In genomic region chr2L:825768-826263, dm6 we compare ENCODE assay signal across 1 fruit fly cellular context.
A peak's percentile ranks its signal among the peaks of the same experiment; 100 is the strongest.
TF ChIP-seq lines count a peak whose summit lies in the region.

TSS of gene CG3862 (minus strand) at chr2L:825861.
TSS of gene dock (plus strand) at chr2L:825969.

TF ChIP-seq in whole organism, embryonic, 481 proteins besides CTCF, POLR2A, EP300 and RAD21 (continued from another document and continues in another):
- TF ChIP-seq jing (GFP tag; optimal IDR thresholded peaks at IDR 0.05; lab: Kevin White, UChicago) (no peak), Mrtf (GFP tag; IDR thresholded peaks at IDR 0.05; lab: Robert Waterston, UW) (0 out of 3 replicates have a peak, but pooled peaks have one; percentile 16), so (GFP tag; IDR thresholded peaks at IDR 0.05; lab: Robert Waterston, UW) (peak; percentile 13; the same call in 1 of the 3 replicates), CG7963 (GFP tag; IDR thresholded peaks at IDR 0.05; lab: Robert Waterston, UW; ENCODE audit: partially characterized antibody) (peak; percentile 97), CG8359 (GFP tag; optimal IDR thresholded peaks at IDR 0.05; lab: Kevin White, UChicago; ENCODE audit: borderline replicate concordance) (no peak), chinmo (GFP tag; IDR thresholded peaks at IDR 0.05; lab: Robert Waterston, UW; ENCODE audit: partially characterized antibody) (peak; percentile 88; the same call in 3 of the 4 replicates), CG13424 (tag; optimal IDR thresholded peaks at IDR 0.05; lab: Kevin White, UChicago) (peak; percentile 38), Bgb (GFP tag; IDR thresholded peaks at IDR 0.05; lab: Robert Waterston, UW; ENCODE audit: partially characterized antibody) (peak; percentile 99), nom (GFP tag; optimal IDR thresholded peaks at IDR 0.05; lab: Kevin White, UChicago) (peak; percentile 68), CHES-1-like (GFP tag; optimal IDR thresholded peaks at IDR 0.05; lab: Kevin White, UChicago) (peak; percentile 82), BEAF-32 (GFP tag; optimal IDR thresholded peaks at IDR 0.05; lab: Kevin White, UChicago) (peak; percentile 95), NfI (GFP tag; optimal IDR thresholded peaks at IDR 0.05; lab: Kevin White, UChicago) (peak; percentile 50), org-1 (GFP tag; optimal IDR thresholded peaks at IDR 0.05; lab: Kevin White, UChicago) (peak; percentile 0), dmrt99B (tag; optimal IDR thresholded peaks at IDR 0.05; lab: Kevin White, UChicago) (peak; percentile 36), sim (GFP tag; IDR thresholded peaks at IDR 0.05; lab: Robert Waterston, UW) (no peak), zf30C (GFP tag; optimal IDR thresholded peaks at IDR 0.05; lab: Kevin White, UChicago) (no peak), CG15011 (GFP tag; optimal IDR thresholded peaks at IDR 0.05; lab: Kevin White, UChicago) (no peak), Jarid2 (GFP tag; optimal IDR thresholded peaks at IDR 0.05; lab: Kevin White, UChicago) (peak; percentile 89), CG17802 (tag; optimal IDR thresholded peaks at IDR 0.05; lab: Kevin White, UChicago) (no peak), fd3F (GFP tag; optimal IDR thresholded peaks at IDR 0.05; lab: Kevin White, UChicago) (peak; percentile 29), cg (GFP tag; optimal IDR thresholded peaks at IDR 0.05; lab: Kevin White, UChicago) (peak; percentile 95), CG6765 (GFP tag; optimal IDR thresholded peaks at IDR 0.05; lab: Kevin White, UChicago) (peak; percentile 54), CG15073 (GFP tag; optimal IDR thresholded peaks at IDR 0.05; lab: Kevin White, UChicago) (no peak), Ada2b (GFP tag; IDR thresholded peaks at IDR 0.05; lab: Robert Waterston, UW) (no peak), Elba2 (GFP tag; optimal IDR thresholded peaks at IDR 0.05; lab: Kevin White, UChicago) (no peak), slou (GFP tag; optimal IDR thresholded peaks at IDR 0.05; lab: Kevin White, UChicago) (peak; percentile 6), dmrt11E (tag; optimal IDR thresholded peaks at IDR 0.05; lab: Kevin White, UChicago) (peak; percentile 25), Antp (GFP tag; optimal IDR thresholded peaks at IDR 0.05; lab: Kevin White, UChicago) (peak; percentile 66), CG42726 (GFP tag; IDR thresholded peaks at IDR 0.05; lab: Robert Waterston, UW; ENCODE audit: partially characterized antibody) (peak; percentile 95), dimm (GFP tag; IDR thresholded peaks at IDR 0.05; lab: Robert Waterston, UW) (no peak), Poxn (GFP tag; IDR thresholded peaks at IDR 0.05; lab: Robert Waterston, UW) (no peak), CG34376 (GFP tag; optimal IDR thresholded peaks at IDR 0.05; lab: Kevin White, UChicago) (peak; percentile 58), CG4730 (GFP tag; IDR thresholded peaks at IDR 0.05; lab: Robert Waterston, UW) (no peak), vnd (GFP tag; IDR thresholded peaks at IDR 0.05; lab: Robert Waterston, UW; ENCODE audit: partially characterized antibody) (peak; percentile 95), Asciz (GFP tag; optimal IDR thresholded peaks at IDR 0.05; lab: Kevin White, UChicago) (no peak), Pdp1 (GFP tag; optimal IDR thresholded peaks at IDR 0.05; lab: Kevin White, UChicago) (peak; percentile 52 to 86), ro (GFP tag; IDR thresholded peaks at IDR 0.05; lab: Robert Waterston, UW) (no peak), Rfx (GFP tag; IDR thresholded peaks at IDR 0.05; lab: Robert Waterston, UW) (peak; percentile 71), aop (GFP tag; IDR thresholded peaks at IDR 0.05; lab: Robert Waterston, UW) (no peak), ATbp (GFP tag; optimal IDR thresholded peaks at IDR 0.05; lab: Kevin White, UChicago) (no peak), CG12744 (GFP tag; optimal IDR thresholded peaks at IDR 0.05; lab: Kevin White, UChicago) (no peak), luna (GFP tag; optimal IDR thresholded peaks at IDR 0.05; lab: Kevin White, UChicago) (no peak), D (optimal IDR thresholded peaks at IDR 0.05; lab: Kevin White, UChicago) (peak; percentile 62), D (GFP tag; optimal IDR thresholded peaks at IDR 0.05; lab: Kevin White, UChicago) (no peak), Oaz (GFP tag; IDR thresholded peaks at IDR 0.05; lab: Robert Waterston, UW) (no peak), ttk (GFP tag; IDR thresholded peaks at IDR 0.05; lab: Robert Waterston, UW) (no peak), CG8281 (tag; optimal IDR thresholded peaks at IDR 0.05; lab: Kevin White, UChicago) (no peak), zfh2 (GFP tag; optimal IDR thresholded peaks at IDR 0.05; lab: Kevin White, UChicago) (peak; percentile 77), sqz (GFP tag; optimal IDR thresholded peaks at IDR 0.05; lab: Kevin White, UChicago) (no peak), GATAe (GFP tag; conservative IDR thresholded peaks at IDR 0.05; lab: Robert Waterston, UW) (no peak), tll (GFP tag; optimal IDR thresholded peaks at IDR 0.05; lab: Kevin White, UChicago) (no peak), Deaf1 (tag; optimal IDR thresholded peaks at IDR 0.05; lab: Kevin White, UChicago) (peak; percentile 13), CG7357 (GFP tag; IDR thresholded peaks at IDR 0.05; lab: Robert Waterston, UW) (no peak), Sox100B (GFP tag; optimal IDR thresholded peaks at IDR 0.05; lab: Kevin White, UChicago) (no peak), CG12769 (tag; optimal IDR thresholded peaks at IDR 0.05; lab: Kevin White, UChicago) (no peak), CG13123 (GFP tag; optimal IDR thresholded peaks at IDR 0.05; lab: Kevin White, UChicago) (no peak), pan (optimal IDR thresholded peaks at IDR 0.05; lab: Kevin White, UChicago) (no peak), pan (GFP tag; optimal IDR thresholded peaks at IDR 0.05 in 1 of 2, IDR thresholded peaks at IDR 0.05 in 1 of 2) (peak in 1 of 2 experiments; percentile 50), Bdp1 (GFP tag; optimal IDR thresholded peaks at IDR 0.05; lab: Kevin White, UChicago) (peak; percentile 45), Lhr (GFP tag; optimal IDR thresholded peaks at IDR 0.05; lab: Kevin White, UChicago) (peak; percentile 21), Dip3 (GFP tag; optimal IDR thresholded peaks at IDR 0.05; lab: Kevin White, UChicago) (no peak), kay (GFP tag; optimal IDR thresholded peaks at IDR 0.05; lab: Kevin White, UChicago) (peak; percentile 46), stwl (tag; optimal IDR thresholded peaks at IDR 0.05; lab: Kevin White, UChicago) (peak; percentile 75), Meics (GFP tag; optimal IDR thresholded peaks at IDR 0.05; lab: Kevin White, UChicago) (peak; percentile 50), PHDP (tag; optimal IDR thresholded peaks at IDR 0.05; lab: Kevin White, UChicago) (peak; percentile 51), CG1024 (GFP tag; IDR thresholded peaks at IDR 0.05; lab: Robert Waterston, UW) (no peak), otp (GFP tag; IDR thresholded peaks at IDR 0.05; lab: Robert Waterston, UW) (no peak), sr (GFP tag; IDR thresholded peaks at IDR 0.05; lab: Robert Waterston, UW) (no peak), CG7839 (tag; optimal IDR thresholded peaks at IDR 0.05; lab: Kevin White, UChicago) (peak; percentile 38), Aef1 (GFP tag; IDR thresholded peaks at IDR 0.05; lab: Robert Waterston, UW) (peak; percentile 33; the same call in 2 of the 3 replicates), CG15514 (GFP tag; optimal IDR thresholded peaks at IDR 0.05; lab: Kevin White, UChicago) (peak; percentile 72), CG4424 (GFP tag; optimal IDR thresholded peaks at IDR 0.05; lab: Kevin White, UChicago) (peak; percentile 45), CG7928 (GFP tag; optimal IDR thresholded peaks at IDR 0.05; lab: Kevin White, UChicago) (peak; percentile 88), trh (GFP tag; optimal IDR thresholded peaks at IDR 0.05; lab: Kevin White, UChicago) (no peak), CG2120 (GFP tag; optimal IDR thresholded peaks at IDR 0.05; lab: Kevin White, UChicago) (peak; percentile 74), Dbx (GFP tag; IDR thresholded peaks at IDR 0.05; lab: Robert Waterston, UW) (peak; percentile 69), cato (GFP tag; optimal IDR thresholded peaks at IDR 0.05; lab: Kevin White, UChicago; ENCODE audit: borderline replicate concordance) (no peak), CG14441 (GFP tag; IDR thresholded peaks at IDR 0.05; lab: Robert Waterston, UW) (no peak), CG10462 (GFP tag; optimal IDR thresholded peaks at IDR 0.05; lab: Kevin White, UChicago) (no peak), CkIIα-i1 (GFP tag; IDR thresholded peaks at IDR 0.05; lab: Robert Waterston, UW) (no peak), kni (GFP tag; optimal IDR thresholded peaks at IDR 0.05; lab: Kevin White, UChicago) (peak; percentile 17), CG9215 (GFP tag; IDR thresholded peaks at IDR 0.05; lab: Robert Waterston, UW) (no peak), CG17829 (tag; optimal IDR thresholded peaks at IDR 0.05; lab: Kevin White, UChicago) (peak; percentile 50), dysf (GFP tag; IDR thresholded peaks at IDR 0.05; lab: Robert Waterston, UW) (no peak), CG13296 (GFP tag; optimal IDR thresholded peaks at IDR 0.05; lab: Kevin White, UChicago) (peak; percentile 0), CG6813 (GFP tag; optimal IDR thresholded peaks at IDR 0.05; lab: Kevin White, UChicago) (peak; percentile 3), crp (GFP tag; optimal IDR thresholded peaks at IDR 0.05; lab: Kevin White, UChicago) (peak in 1 of 2 experiments; percentile 60), Dfd (GFP tag; optimal IDR thresholded peaks at IDR 0.05; lab: Kevin White, UChicago) (no peak), slbo (GFP tag; IDR thresholded peaks at IDR 0.05; lab: Robert Waterston, UW) (peak; percentile 75), CG17361 (GFP tag; IDR thresholded peaks at IDR 0.05; lab: Robert Waterston, UW) (peak; percentile 51; the same call in 2 of the 3 replicates), gcm (GFP tag; optimal IDR thresholded peaks at IDR 0.05; lab: Kevin White, UChicago) (peak; percentile 39), lbe (GFP tag; optimal IDR thresholded peaks at IDR 0.05; lab: Kevin White, UChicago) (no peak), row (GFP tag; IDR thresholded peaks at IDR 0.05; lab: Robert Waterston, UW) (peak; percentile 45; the same call in 2 of the 3 replicates), hb (GFP tag; IDR thresholded peaks at IDR 0.05; lab: Robert Waterston, UW; ENCODE audit: partially characterized antibody) (peak; percentile 97), CG2712 (tag; optimal IDR thresholded peaks at IDR 0.05; lab: Kevin White, UChicago) (peak; percentile 45), Dad (GFP tag; optimal IDR thresholded peaks at IDR 0.05; lab: Kevin White, UChicago) (peak; percentile 38), D19A (tag; optimal IDR thresholded peaks at IDR 0.05; lab: Kevin White, UChicago) (no peak), Fer1 (GFP tag; optimal IDR thresholded peaks at IDR 0.05; lab: Kevin White, UChicago) (peak; percentile 67), HLH54F (GFP tag; optimal IDR thresholded peaks at IDR 0.05; lab: Kevin White, UChicago) (peak; percentile 56), CrebB (tag; optimal IDR thresholded peaks at IDR 0.05; lab: Kevin White, UChicago) (no peak), fu2 (GFP tag; optimal IDR thresholded peaks at IDR 0.05; lab: Kevin White, UChicago) (peak; percentile 28), insv (GFP tag; optimal IDR thresholded peaks at IDR 0.05; lab: Kevin White, UChicago) (peak in 1 of 2 experiments; percentile 23), TFAM (GFP tag; optimal IDR thresholded peaks at IDR 0.05; lab: Kevin White, UChicago) (no peak), CG11456 (GFP tag; IDR thresholded peaks at IDR 0.05; lab: Robert Waterston, UW) (peak; percentile 77), CG11695 (GFP tag; IDR thresholded peaks at IDR 0.05; lab: Robert Waterston, UW) (0 out of 3 replicates have a peak, but pooled peaks have one; percentile 12), CG16813 (GFP tag; IDR thresholded peaks at IDR 0.05; lab: Robert Waterston, UW; ENCODE audit: partially characterized antibody) (peak; percentile 94), yki (optimal IDR thresholded peaks at IDR 0.05; lab: Kevin White, UChicago) (no peak), br (optimal IDR thresholded peaks at IDR 0.05; lab: Kevin White, UChicago) (no peak), crol (GFP tag; IDR thresholded peaks at IDR 0.05; lab: Robert Waterston, UW) (no peak), hkb (optimal IDR thresholded peaks at IDR 0.05; lab: Kevin White, UChicago) (no peak), hkb (GFP tag; IDR thresholded peaks at IDR 0.05; lab: Robert Waterston, UW) (peak; percentile 36; the same call in 1 of the 2 replicates), Atf3 (GFP tag; optimal IDR thresholded peaks at IDR 0.05; lab: Kevin White, UChicago) (no peak), BtbVII (GFP tag; optimal IDR thresholded peaks at IDR 0.05; lab: Kevin White, UChicago) (peak; percentile 67), eve (GFP tag; optimal IDR thresholded peaks at IDR 0.05; lab: Kevin White, UChicago) (no peak), C15 (GFP tag; IDR thresholded peaks at IDR 0.05; lab: Robert Waterston, UW) (no peak), CG31224 (GFP tag; IDR thresholded peaks at IDR 0.05; lab: Robert Waterston, UW) (peak; percentile 30; the same call in 1 of the 2 replicates), CG3407 (GFP tag; optimal IDR thresholded peaks at IDR 0.05; lab: Kevin White, UChicago) (no peak), Xbp1 (GFP tag; optimal IDR thresholded peaks at IDR 0.05; lab: Kevin White, UChicago) (peak; percentile 50), CG12155 (GFP tag; optimal IDR thresholded peaks at IDR 0.05; lab: Kevin White, UChicago) (peak; percentile 47), Hr51 (GFP tag; optimal IDR thresholded peaks at IDR 0.05; lab: Kevin White, UChicago) (peak; percentile 8 to 27), CG4707 (GFP tag; optimal IDR thresholded peaks at IDR 0.05; lab: Kevin White, UChicago) (no peak), Sry-β (GFP tag; optimal IDR thresholded peaks at IDR 0.05; lab: Kevin White, UChicago) (peak; percentile 85), Sin3A (optimal IDR thresholded peaks at IDR 0.05; lab: Kevin White, UChicago) (peak; percentile 77), CoRest (tag; optimal IDR thresholded peaks at IDR 0.05; lab: Kevin White, UChicago) (peak; percentile 32), CG34422 (GFP tag; IDR thresholded peaks at IDR 0.05; lab: Robert Waterston, UW) (peak; percentile 79), ken (GFP tag; IDR thresholded peaks at IDR 0.05; lab: Robert Waterston, UW) (0 out of 3 replicates have a peak, but pooled peaks have one; percentile 20), lola (GFP tag; optimal IDR thresholded peaks at IDR 0.05; lab: Kevin White, UChicago) (peak in 1 of 3 experiments; percentile 1), exex (tag; optimal IDR thresholded peaks at IDR 0.05; lab: Kevin White, UChicago) (peak; percentile 67), CG16779 (GFP tag; IDR thresholded peaks at IDR 0.05; lab: Robert Waterston, UW) (no peak), en (GFP tag; optimal IDR thresholded peaks at IDR 0.05; lab: Kevin White, UChicago) (no peak), Trl (optimal IDR thresholded peaks at IDR 0.05; lab: Kevin White, UChicago) (no peak), Trl (GFP tag; optimal IDR thresholded peaks at IDR 0.05; lab: Kevin White, UChicago) (peak; percentile 59)
